Worm (Caenorhabditis elegans): ENCODE measurements around the gene H40L08.2.

DNA sequence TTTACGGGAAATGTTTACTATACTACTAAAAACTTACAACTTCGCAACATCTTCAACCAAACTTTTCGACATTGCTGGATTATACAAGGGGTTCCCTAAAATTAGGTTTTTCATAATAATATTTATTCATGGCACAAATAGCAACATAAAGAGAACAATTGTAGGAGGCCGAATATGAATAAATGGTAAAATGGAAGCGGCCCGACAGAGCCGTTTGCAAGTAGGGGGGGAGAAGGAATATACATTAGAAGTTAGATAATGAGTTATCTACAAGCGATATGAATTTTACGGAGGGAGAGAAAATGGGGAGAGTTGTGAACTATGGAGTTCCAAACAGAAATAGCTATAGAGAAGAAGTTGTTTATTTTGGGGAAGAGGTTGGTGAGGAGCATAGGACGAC lies 17.2 kb downstream of the H40L08.2 start, which contains the start of gene fbxa-96:
- TF ChIP-seq sea-1 (GFP tag; conservative IDR thresholded peaks at IDR 0.05) (no peak), ama-1 (optimal IDR thresholded peaks at IDR 0.05) (no peak), ceh-36 (tag; optimal IDR thresholded peaks at IDR 0.05) (no peak), aly-1 (tag; optimal IDR thresholded peaks at IDR 0.05) (no peak), tbx-11 (GFP tag; IDR thresholded peaks at IDR 0.05) (no peak), ceh-13 (GFP tag; optimal IDR thresholded peaks at IDR 0.05) (no peak), F13C5.2 (tag; optimal IDR thresholded peaks at IDR 0.05) (no peak), ets-7 (tag; optimal IDR thresholded peaks at IDR 0.05) (no peak), tbx-37 (GFP tag; conservative IDR thresholded peaks at IDR 0.05) (no peak), tra-4 (tag; optimal IDR thresholded peaks at IDR 0.05) (no peak)
